Fruit fly (Drosophila melanogaster): Measurements from ENCODE around the gene MstProx.

DNA sequence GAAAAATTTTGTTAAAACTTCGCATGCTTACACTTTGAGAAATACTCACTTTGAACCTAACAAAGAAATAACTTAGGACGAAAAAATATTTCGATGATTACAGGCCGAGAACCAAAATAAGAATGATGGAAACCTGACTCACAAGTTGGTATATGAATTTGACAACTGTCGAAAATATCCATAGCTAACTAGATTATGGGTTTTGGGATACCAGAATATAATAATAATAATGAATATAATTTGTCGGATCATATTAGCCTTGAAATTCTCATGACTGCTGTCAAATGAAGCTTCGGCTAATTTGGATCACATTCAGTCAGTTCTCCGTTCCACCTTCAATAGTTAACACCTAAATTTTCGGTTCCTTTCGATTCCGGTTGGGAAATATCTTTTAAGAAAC is 3.6 kb downstream of the MstProx start, which contains the start of the genes Mst84Db and Mst84Da:
- TF ChIP-seq CG32264 (GFP tag; optimal IDR thresholded peaks at IDR 0.05) (no peak), CG9705 (GFP tag; optimal IDR thresholded peaks at IDR 0.05) (no peak), GATAd (GFP tag; optimal IDR thresholded peaks at IDR 0.05) (no peak), usp (GFP tag; optimal IDR thresholded peaks at IDR 0.05) (no peak), Hr78 (GFP tag; optimal IDR thresholded peaks at IDR 0.05) (no peak), HLH106 (tag; optimal IDR thresholded peaks at IDR 0.05) (no peak), Myc (optimal IDR thresholded peaks at IDR 0.05) (no peak), CrebA (GFP tag; optimal IDR thresholded peaks at IDR 0.05; ENCODE audit: borderline replicate concordance) (no peak), h (GFP tag; optimal IDR thresholded peaks at IDR 0.05) (no peak), woc (GFP tag; optimal IDR thresholded peaks at IDR 0.05) (no peak), psq (GFP tag; optimal IDR thresholded peaks at IDR 0.05) (no peak), dl (GFP tag; optimal IDR thresholded peaks at IDR 0.05; ENCODE audit: insufficient read depth in 1 of 2, partially characterized antibody in 2 of 2) (no peak), fru (GFP tag; optimal IDR thresholded peaks at IDR 0.05) (no peak)
